Fruit fly (Drosophila melanogaster): ENCODE measurements around the gene GatA.

dm6 chr3R:19058384-19058783 lies 29.7 kb upstream of the GatA start:
- TF ChIP-seq CG8478 (optimal IDR thresholded peaks at IDR 0.05) (no peak), psq (optimal IDR thresholded peaks at IDR 0.05) (no peak), Dll (optimal IDR thresholded peaks at IDR 0.05) (no peak)
